Fruit fly (Drosophila melanogaster) whole organism, embryonic: Measurements from ENCODE around the gene Ask1.
A peak's percentile ranks its signal among the peaks of the same experiment; 100 is the strongest.

Experiments used
- Atf6 ChIP-seq: fragments of 200-800 bp; sonication (Bioruptor generic); IDR thresholded peaks from 2 replicates; pipeline ENCODE4 v1.3.6; 2022; ENCODE audit warnings: missing biosample characterization, missing genetic modification characterization
- BEAF-32 ChIP-seq: fragments of 200-800 bp; sonication (Bioruptor generic); optimal IDR thresholded peaks from 3 replicates; lab custom pipeline; 2017; ENCODE audit warnings: missing biosample characterization, missing genetic modification characterization, mild to moderate bottlenecking, moderate library complexity, missing genetic modification reagents
- Bteb2 ChIP-seq: fragments of 200-800 bp; sonication (Bioruptor generic); optimal IDR thresholded peaks from 2 replicates; lab custom pipeline; 2016; ENCODE audit warnings: missing biosample characterization, missing genetic modification characterization
- CG10321 ChIP-seq: fragments of 200-800 bp; sonication (Bioruptor generic); IDR thresholded peaks from 2 replicates; pipeline ENCODE4 v1.3.6; 2022; ENCODE audit warnings: missing biosample characterization, missing genetic modification characterization
- CG10565 ChIP-seq: fragments of 200-800 bp; sonication (Bioruptor generic); optimal IDR thresholded peaks from 3 replicates; lab custom pipeline; 2016; ENCODE audit warnings: missing biosample characterization, mild to moderate bottlenecking, missing genetic modification characterization
- CG12071 ChIP-seq: fragments of 200-800 bp; sonication (Bioruptor generic); optimal IDR thresholded peaks from 3 replicates; lab custom pipeline; 2018; ENCODE audit warnings: missing biosample characterization, mild to moderate bottlenecking, missing genetic modification characterization
- CG12219 ChIP-seq: fragments of 200-800 bp; sonication (Bioruptor generic); optimal IDR thresholded peaks from 3 replicates; lab custom pipeline; 2018; ENCODE audit warnings: missing biosample characterization, mild to moderate bottlenecking, missing genetic modification characterization
- CG14014 ChIP-seq: fragments of 200-800 bp; sonication (Bioruptor generic); IDR thresholded peaks from 2 replicates; pipeline ENCODE4 v1.3.6; 2022; ENCODE audit warnings: missing biosample characterization, missing genetic modification characterization
- CG14050 ChIP-seq: fragments of 200-800 bp; sonication (Bioruptor generic); IDR thresholded peaks from 3 replicates; pipeline ENCODE4 v1.3.6; 2022; ENCODE audit warnings: missing biosample characterization, missing genetic modification characterization
- CG14860 ChIP-seq: fragments of 200-800 bp; sonication (Bioruptor generic); IDR thresholded peaks from 3 replicates; pipeline ENCODE4 v1.3.6; 2022; ENCODE audit warnings: missing biosample characterization, missing genetic modification characterization; ENCODE audit not compliant: partially characterized antibody
- CG16813 ChIP-seq: fragments of 200-800 bp; sonication (Bioruptor generic); IDR thresholded peaks from 3 replicates; pipeline ENCODE4 v1.3.6; 2022; ENCODE audit warnings: missing biosample characterization, missing genetic modification characterization; ENCODE audit not compliant: partially characterized antibody
- CG16863 ChIP-seq: fragments of 200-800 bp; sonication (Bioruptor generic); optimal IDR thresholded peaks from 3 replicates; lab custom pipeline; 2016; ENCODE audit warnings: missing biosample characterization, missing genetic modification characterization
- CG18011 ChIP-seq: fragments of 200-800 bp; sonication (Bioruptor generic); optimal IDR thresholded peaks from 2 replicates; lab custom pipeline; 2017; ENCODE audit warnings: missing biosample characterization, missing genetic modification characterization, mild to moderate bottlenecking, moderate library complexity, missing genotype
- CG2120 ChIP-seq: fragments of 200-800 bp; sonication (Bioruptor generic); optimal IDR thresholded peaks from 3 replicates; lab custom pipeline; 2016; ENCODE audit warnings: missing biosample characterization, missing genetic modification characterization
- CG3407 ChIP-seq: fragments of 200-800 bp; sonication (Bioruptor generic); optimal IDR thresholded peaks from 2 replicates; lab custom pipeline; 2018; ENCODE audit warnings: missing biosample characterization, mild to moderate bottlenecking, missing genetic modification characterization
- CG3847 ChIP-seq: fragments of 200-800 bp; sonication (Bioruptor generic); IDR thresholded peaks from 2 replicates; pipeline ENCODE4 v1.3.6; 2022; ENCODE audit warnings: missing biosample characterization, missing genetic modification characterization
- CG4360 ChIP-seq: fragments of 200-800 bp; sonication (Bioruptor generic); IDR thresholded peaks from 2 replicates; pipeline ENCODE4 v1.3.6; 2022; ENCODE audit warnings: missing biosample characterization, missing genetic modification characterization
- CG6175 ChIP-seq: fragments of 200-800 bp; sonication (Bioruptor generic); IDR thresholded peaks from 3 replicates; pipeline ENCODE4 v1.3.6; 2022; ENCODE audit warnings: missing biosample characterization, missing genetic modification characterization
- CG7928 ChIP-seq: fragments of 200-800 bp; sonication (Bioruptor generic); optimal IDR thresholded peaks from 2 replicates; lab custom pipeline; 2017; ENCODE audit warnings: missing biosample characterization, mild to moderate bottlenecking, missing genetic modification characterization
- CG7987 ChIP-seq: fragments of 200-800 bp; sonication (Bioruptor generic); optimal IDR thresholded peaks from 2 replicates; lab custom pipeline; 2018; ENCODE audit warnings: missing biosample characterization, mild to moderate bottlenecking, missing genetic modification characterization, moderate library complexity
- CG8478 ChIP-seq: fragments of >200 bp; optimal IDR thresholded peaks from 2 replicates; lab custom pipeline; 2018
- CG9437 ChIP-seq: fragments of 200-800 bp; sonication (Bioruptor generic); optimal IDR thresholded peaks from 2 replicates; lab custom pipeline; 2018; ENCODE audit warnings: missing biosample characterization, mild to moderate bottlenecking, missing genetic modification characterization
- D19A ChIP-seq: fragments of 200-800 bp; optimal IDR thresholded peaks from 3 replicates; lab custom pipeline; 2019; ENCODE audit warnings: missing biosample characterization, mild to moderate bottlenecking, missing genetic modification characterization, moderate library complexity
- Dip2 ChIP-seq: fragments of 200-800 bp; sonication (Bioruptor generic); IDR thresholded peaks from 2 replicates; pipeline ENCODE4 v1.3.6; 2022; ENCODE audit warnings: missing biosample characterization, missing genetic modification characterization
- Drgx ChIP-seq: fragments of 200-800 bp; sonication (Bioruptor generic); IDR thresholded peaks from 2 replicates; pipeline ENCODE4 v1.3.6; 2022; ENCODE audit warnings: missing biosample characterization, missing genetic modification characterization
- E2f2 ChIP-seq: fragments of 200-800 bp; sonication (Bioruptor generic); IDR thresholded peaks from 2 replicates; pipeline ENCODE4 v1.3.6; 2022; ENCODE audit warnings: missing biosample characterization, missing genetic modification characterization
- Eip74EF ChIP-seq, 2 experiments: fragments of 200-800 bp in 1 of 2; fragments of >200 bp in 1 of 2; sonication (Bioruptor generic) in 1 of 2; optimal IDR thresholded peaks; 2 replicates each; lab custom pipeline; 2017 to 2019; ENCODE audit warnings: missing biosample characterization in 2 of 2, missing genetic modification characterization in 2 of 2, mild to moderate bottlenecking in 1 of 2, moderate library complexity in 1 of 2
- Elba2 ChIP-seq: fragments of 200-800 bp; sonication (Bioruptor generic); optimal IDR thresholded peaks from 3 replicates; lab custom pipeline; 2016; ENCODE audit warnings: missing biosample characterization, missing genetic modification characterization
- Gug ChIP-seq: fragments of 200-800 bp; sonication (Bioruptor generic); IDR thresholded peaks from 4 replicates; pipeline ENCODE4 v1.3.6; 2022; ENCODE audit warnings: missing biosample characterization, missing genetic modification characterization
- H15 ChIP-seq: fragments of 200-800 bp; sonication (Bioruptor generic); IDR thresholded peaks from 3 replicates; pipeline ENCODE4 v1.3.6; 2022; ENCODE audit warnings: missing biosample characterization, missing genetic modification characterization
- Hey ChIP-seq: fragments of 200-800 bp; sonication (Bioruptor generic); optimal IDR thresholded peaks from 3 replicates; lab custom pipeline; 2018; ENCODE audit warnings: missing biosample characterization, mild to moderate bottlenecking, missing genetic modification characterization
- Hr78 ChIP-seq, 2 experiments: fragments of 200-800 bp in 1 of 2; fragments of >200 bp in 1 of 2; sonication (Bioruptor generic) in 1 of 2; optimal IDR thresholded peaks; 2 replicates each; lab custom pipeline; 2017 to 2019; ENCODE audit warnings: missing biosample characterization in 2 of 2, missing genetic modification characterization in 2 of 2, mild to moderate bottlenecking in 1 of 2, moderate library complexity in 1 of 2
- Med ChIP-seq: fragments of 200-800 bp; sonication (Bioruptor generic); peaks from one replicate; lab custom pipeline; 2016; ENCODE audit warnings: missing biosample characterization, missing genetic modification characterization, mild to moderate bottlenecking, inconsistent platforms, moderate library complexity
- NC2α ChIP-seq: fragments of 200-800 bp; sonication (Bioruptor generic); optimal IDR thresholded peaks from 2 replicates; lab custom pipeline; 2016; ENCODE audit warnings: missing biosample characterization, missing genetic modification characterization
- Oli ChIP-seq: fragments of 200-800 bp; sonication (Bioruptor generic); optimal IDR thresholded peaks from 2 replicates; lab custom pipeline; 2018; ENCODE audit warnings: missing biosample characterization, mild to moderate bottlenecking, missing genetic modification characterization, moderate library complexity
- Optix ChIP-seq: fragments of 200-800 bp; sonication (Bioruptor generic); IDR thresholded peaks from 3 replicates; pipeline ENCODE4 v1.3.6; 2022; ENCODE audit warnings: missing biosample characterization, missing genetic modification characterization
- Rfx ChIP-seq: fragments of 200-800 bp; sonication (Bioruptor generic); IDR thresholded peaks from 2 replicates; pipeline ENCODE4 v1.3.6; 2022; ENCODE audit warnings: missing biosample characterization, missing genetic modification characterization
- Scr ChIP-seq: fragments of 200-800 bp; sonication (Bioruptor generic); IDR thresholded peaks from 2 replicates; pipeline ENCODE4 v1.3.6; 2022; ENCODE audit warnings: missing biosample characterization, missing genetic modification characterization; ENCODE audit not compliant: partially characterized antibody
- Side ChIP-seq: fragments of 200-800 bp; sonication (Bioruptor generic); optimal IDR thresholded peaks from 2 replicates; lab custom pipeline; 2016; ENCODE audit warnings: missing biosample characterization, missing genetic modification characterization
- Stat92E ChIP-seq, 3 experiments: fragments of >200 bp in 2 of 3; fragments of 200-800 bp in 1 of 3; sonication (Bioruptor generic) in 1 of 3; optimal IDR thresholded peaks; 2 replicates each; lab custom pipeline; 2017 to 2019; ENCODE audit warnings: missing biosample characterization in 3 of 3, missing genetic modification characterization in 3 of 3, mild to moderate bottlenecking in 1 of 3, moderate library complexity in 1 of 3
- Tbp ChIP-seq: fragments of >200 bp; optimal IDR thresholded peaks from 2 replicates; lab custom pipeline; 2018; ENCODE audit warnings: missing biosample characterization, missing genetic modification characterization
- chm ChIP-seq: fragments of 200-800 bp; sonication (Bioruptor generic); IDR thresholded peaks from 2 replicates; pipeline ENCODE4 v1.3.6; 2022; ENCODE audit warnings: missing biosample characterization, missing genetic modification characterization
- crol ChIP-seq: fragments of 200-800 bp; sonication (Bioruptor generic); IDR thresholded peaks from 2 replicates; pipeline ENCODE4 v1.3.6; 2022; ENCODE audit warnings: missing biosample characterization, missing genetic modification characterization
- hbn ChIP-seq: fragments of 200-800 bp; sonication (Bioruptor generic); IDR thresholded peaks from 2 replicates; pipeline ENCODE4 v1.3.6; 2022; ENCODE audit warnings: missing biosample characterization, missing genetic modification characterization; ENCODE audit not compliant: partially characterized antibody
- kni ChIP-seq: fragments of 200-800 bp; sonication (Bioruptor generic); optimal IDR thresholded peaks from 3 replicates; lab custom pipeline; 2017; ENCODE audit warnings: mild to moderate bottlenecking, missing biosample characterization, missing genetic modification reagents, missing genetic modification characterization
- luna ChIP-seq: fragments of 200-800 bp; sonication (Bioruptor generic); optimal IDR thresholded peaks from 2 replicates; lab custom pipeline; 2016; ENCODE audit warnings: missing biosample characterization, missing genetic modification characterization
- pzg ChIP-seq: fragments of 200-800 bp; sonication (Bioruptor generic); optimal IDR thresholded peaks from 3 replicates; lab custom pipeline; 2018; ENCODE audit warnings: missing biosample characterization, mild to moderate bottlenecking, missing genetic modification characterization, moderate library complexity
- sim ChIP-seq: fragments of 200-800 bp; sonication (Bioruptor generic); IDR thresholded peaks from 2 replicates; pipeline ENCODE4 v1.3.6; 2022; ENCODE audit warnings: missing biosample characterization, missing genetic modification characterization
- sna ChIP-seq: fragments of 200-800 bp; sonication (Bioruptor generic); IDR thresholded peaks from 2 replicates; pipeline ENCODE4 v1.3.6; 2022; ENCODE audit warnings: missing biosample characterization, missing genetic modification characterization; ENCODE audit not compliant: partially characterized antibody
- sqz ChIP-seq: fragments of 200-800 bp; sonication (Bioruptor generic); optimal IDR thresholded peaks from 3 replicates; lab custom pipeline; 2018; ENCODE audit warnings: missing biosample characterization, mild to moderate bottlenecking, missing genetic modification characterization

The Ask1 gene

DNA sequence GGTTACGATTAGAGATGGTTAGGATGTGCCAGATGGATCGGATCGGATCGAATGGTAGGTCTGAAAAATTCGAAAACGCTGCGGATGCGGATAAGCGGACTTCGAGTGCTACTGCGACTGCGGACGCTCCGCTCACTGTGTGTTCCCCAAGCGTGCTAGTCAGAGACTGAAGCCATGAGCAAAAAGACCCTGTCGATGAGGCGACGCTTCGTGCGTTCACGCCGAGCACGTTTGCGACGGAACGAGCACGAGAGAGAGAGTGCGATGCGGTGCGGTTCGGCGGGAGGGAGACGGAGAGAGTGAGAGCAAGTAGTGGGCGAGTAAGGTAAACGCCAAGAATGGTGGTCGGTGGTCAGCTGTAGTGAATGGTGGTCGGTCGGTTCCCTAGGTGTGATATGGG, 42.8 kb upstream of the Ask1 start, which contains the start of gene bnl (continued):
- TF ChIP-seq CG18011 (GFP tag; lab: Kevin White, UChicago) (no peak), CG3847 (GFP tag; lab: Robert Waterston, UW) (peak; percentile 28; the same call in 1 of the 2 replicates), H15 (GFP tag; lab: Robert Waterston, UW) (peak; percentile 26; the same call in 1 of the 3 replicates), Optix (no peak), Bteb2 (GFP tag; lab: Kevin White, UChicago) (no peak), CG10565 (GFP tag; lab: Kevin White, UChicago) (no peak), Dip2 (GFP tag; lab: Robert Waterston, UW) (no peak), D19A (peak; percentile 22), E2f2 (GFP tag; lab: Robert Waterston, UW) (peak; percentile 54), CG12219 (peak; percentile 52), sna (peak; percentile 53), Tbp (GFP tag; lab: Kevin White, UChicago) (no peak), Side (GFP tag; lab: Kevin White, UChicago) (peak; percentile 56), hbn (GFP tag; lab: Robert Waterston, UW) (no peak; the same call in 1 of the 2 replicates), BEAF-32 (peak; percentile 30), kni (GFP tag; lab: Kevin White, UChicago) (peak; percentile 78), Eip74EF (GFP tag; optimal IDR thresholded peaks at IDR 0.05; lab: Kevin White, UChicago) (peak in 1 of 2 experiments; percentile 62), sim (GFP tag; lab: Robert Waterston, UW) (peak; percentile 13; the same call in 1 of the 2 replicates), Elba2 (GFP tag; lab: Kevin White, UChicago) (no peak), CG4360 (GFP tag; lab: Robert Waterston, UW) (peak; percentile 51; the same call in 1 of the 2 replicates), CG14050 (GFP tag; lab: Robert Waterston, UW) (peak; percentile 43; the same call in 1 of the 3 replicates), Hey (peak; percentile 31), CG10321 (GFP tag; lab: Robert Waterston, UW) (no peak), CG14860 (GFP tag; lab: Robert Waterston, UW) (peak; percentile 41; the same call in 1 of the 3 replicates), CG8478 (peak; percentile 93), Rfx (GFP tag; lab: Robert Waterston, UW) (peak; percentile 71), CG16813 (peak; percentile 45; the same call in 2 of the 3 replicates), NC2α (GFP tag; lab: Kevin White, UChicago) (peak; percentile 6), Hr78 (GFP tag; optimal IDR thresholded peaks at IDR 0.05; lab: Kevin White, UChicago) (peak in 1 of 2 experiments; percentile 20), CG14014 (GFP tag; lab: Robert Waterston, UW) (0 out of 2 replicates have a peak, but pooled peaks have one; percentile 20), chm (peak; percentile 84), Med (peak; percentile 94), crol (GFP tag; lab: Robert Waterston, UW) (peak; percentile 82), CG6175 (GFP tag; lab: Robert Waterston, UW) (0 out of 3 replicates have a peak, but pooled peaks have one; percentile 40), Gug (no peak), Drgx (GFP tag; lab: Robert Waterston, UW) (peak; percentile 70), CG16863 (GFP tag; lab: Kevin White, UChicago) (peak; percentile 22), CG7928 (GFP tag; lab: Kevin White, UChicago) (no peak), sqz (GFP tag; lab: Kevin White, UChicago) (peak; percentile 9), CG2120 (peak; percentile 21), CG12071 (peak; percentile 71), Atf6 (GFP tag; lab: Robert Waterston, UW) (peak; percentile 61), CG9437 (GFP tag; lab: Kevin White, UChicago) (no peak), Scr (peak; percentile 56), pzg (peak; percentile 2), CG3407 (no peak), luna (GFP tag; lab: Kevin White, UChicago) (peak; percentile 5), Oli (peak; percentile 4), Stat92E (GFP tag; optimal IDR thresholded peaks at IDR 0.05; lab: Kevin White, UChicago) (peak in 1 of 3 experiments; percentile 58), CG7987 (GFP tag; lab: Kevin White, UChicago) (peak; percentile 62)
